Fruit fly (Drosophila melanogaster): ENCODE measurements around the gene Traf6.

The Traf6 gene

dm6 chrX:8112715-8113114 is 44.5 kb downstream of the Traf6 start (continued):
- TF ChIP-seq CG8359 (GFP tag; optimal IDR thresholded peaks at IDR 0.05; ENCODE audit: borderline replicate concordance) (no peak), CG9932 (GFP tag; IDR thresholded peaks at IDR 0.05) (peak; percentile 52), crp (GFP tag; optimal IDR thresholded peaks at IDR 0.05) (no peak), Dbx (GFP tag; IDR thresholded peaks at IDR 0.05) (peak; percentile 62; the same call in 2 of the 3 replicates), kah (GFP tag; optimal IDR thresholded peaks at IDR 0.05) (no peak), CHES-1-like (GFP tag; optimal IDR thresholded peaks at IDR 0.05) (no peak), CG10147 (GFP tag; optimal IDR thresholded peaks at IDR 0.05) (no peak), ssp (GFP tag; IDR thresholded peaks at IDR 0.05) (no peak), CG2202 (tag; optimal IDR thresholded peaks at IDR 0.05) (no peak), CG18599 (GFP tag; optimal IDR thresholded peaks at IDR 0.05) (peak; percentile 59), BtbVII (GFP tag; optimal IDR thresholded peaks at IDR 0.05) (peak; percentile 34), z (GFP tag; IDR thresholded peaks at IDR 0.05) (no peak), CG13775 (GFP tag; optimal IDR thresholded peaks at IDR 0.05) (peak; percentile 32), Abd-B (GFP tag; optimal IDR thresholded peaks at IDR 0.05) (peak; percentile 42), jumu (GFP tag; optimal IDR thresholded peaks at IDR 0.05) (peak; percentile 7), CG8924 (tag; optimal IDR thresholded peaks at IDR 0.05) (no peak), CG9797 (GFP tag; optimal IDR thresholded peaks at IDR 0.05) (no peak), CG6689 (GFP tag; IDR thresholded peaks at IDR 0.05) (no peak), usp (GFP tag; optimal IDR thresholded peaks at IDR 0.05) (no peak), al (GFP tag; IDR thresholded peaks at IDR 0.05) (peak; percentile 47), CG13424 (tag; optimal IDR thresholded peaks at IDR 0.05) (no peak), Dp (GFP tag; optimal IDR thresholded peaks at IDR 0.05) (no peak), unpg (GFP tag; optimal IDR thresholded peaks at IDR 0.05) (peak; percentile 30), stc (GFP tag; IDR thresholded peaks at IDR 0.05) (0 out of 2 replicates have a peak, but pooled peaks have one; percentile 12), salm (tag; optimal IDR thresholded peaks at IDR 0.05) (no peak), CG6254 (GFP tag; optimal IDR thresholded peaks at IDR 0.05) (no peak), dan (GFP tag; IDR thresholded peaks at IDR 0.05) (no peak), CG6813 (GFP tag; optimal IDR thresholded peaks at IDR 0.05) (no peak), cad (GFP tag; optimal IDR thresholded peaks at IDR 0.05) (no peak), NK7.1 (GFP tag; optimal IDR thresholded peaks at IDR 0.05) (peak; percentile 11), Myb (GFP tag; optimal IDR thresholded peaks at IDR 0.05) (no peak), Dfd (GFP tag; optimal IDR thresholded peaks at IDR 0.05) (no peak), Trl (optimal IDR thresholded peaks at IDR 0.05) (no peak), Trl (GFP tag; optimal IDR thresholded peaks at IDR 0.05) (peak; percentile 5), caup (GFP tag; optimal IDR thresholded peaks at IDR 0.05; ENCODE audit: severe bottlenecking) (peak; percentile 46), dati (GFP tag; IDR thresholded peaks at IDR 0.05) (no peak), Ets65A (GFP tag) (peak; percentile 90), CG1602 (GFP tag; optimal IDR thresholded peaks at IDR 0.05) (no peak), CG15073 (GFP tag; optimal IDR thresholded peaks at IDR 0.05) (no peak), wor (GFP tag; IDR thresholded peaks at IDR 0.05) (no peak), pfk (GFP tag; optimal IDR thresholded peaks at IDR 0.05) (no peak), Hand (GFP tag; optimal IDR thresholded peaks at IDR 0.05) (no peak), Sry-δ (GFP tag; optimal IDR thresholded peaks at IDR 0.05) (no peak), tgo (GFP tag; IDR thresholded peaks at IDR 0.05) (peak; percentile 38; the same call in 1 of the 3 replicates), CG14667 (GFP tag; IDR thresholded peaks at IDR 0.05) (no peak), CG12391 (tag; optimal IDR thresholded peaks at IDR 0.05) (no peak), CG11695 (GFP tag; IDR thresholded peaks at IDR 0.05) (0 out of 3 replicates have a peak, but pooled peaks have one; percentile 28), CG13296 (GFP tag; optimal IDR thresholded peaks at IDR 0.05) (no peak), nerfin-1 (tag; optimal IDR thresholded peaks at IDR 0.05) (no peak), crc (GFP tag; optimal IDR thresholded peaks at IDR 0.05) (no peak), CG17328 (GFP tag; IDR thresholded peaks at IDR 0.05) (no peak), HLH4C (GFP tag; IDR thresholded peaks at IDR 0.05; ENCODE audit: partially characterized antibody) (no peak)

Measured in whole organism, embryonic.